Fruit fly (Drosophila melanogaster): ENCODE measurements around the gene SP1173.

- TF ChIP-seq Sox102F (GFP tag; optimal IDR thresholded peaks at IDR 0.05) (no peak), dac (GFP tag; optimal IDR thresholded peaks at IDR 0.05) (no peak), CG6276 (GFP tag; optimal IDR thresholded peaks at IDR 0.05) (no peak), lz (GFP tag; optimal IDR thresholded peaks at IDR 0.05) (no peak), Hr39 (GFP tag; optimal IDR thresholded peaks at IDR 0.05) (no peak), Smox (GFP tag; optimal IDR thresholded peaks at IDR 0.05) (no peak), Hr38 (GFP tag; optimal IDR thresholded peaks at IDR 0.05) (no peak), Eip78C (GFP tag) (no peak), Lpt (GFP tag; optimal IDR thresholded peaks at IDR 0.05) (no peak), Ets96B (tag; optimal IDR thresholded peaks at IDR 0.05) (no peak), Ets21C (GFP tag; optimal IDR thresholded peaks at IDR 0.05) (no peak), pdm3 (GFP tag; optimal IDR thresholded peaks at IDR 0.05) (no peak), CG10631 (GFP tag; optimal IDR thresholded peaks at IDR 0.05) (no peak), Gug (GFP tag; IDR thresholded peaks at IDR 0.05) (no peak)
Measured at dm6 chr3L:6706723-6707591, 3.6 kb upstream of the SP1173 start.

Data from whole organism, prepupa.